Worm (Caenorhabditis elegans): ENCODE data around the gene T27A8.7.
"Not testable (repeated sequence)": the region's sequence is repeated elsewhere in the genome, so short reads cannot be mapped to it uniquely, and the experiment has no call there.

Gene T27A8.7

DNA sequence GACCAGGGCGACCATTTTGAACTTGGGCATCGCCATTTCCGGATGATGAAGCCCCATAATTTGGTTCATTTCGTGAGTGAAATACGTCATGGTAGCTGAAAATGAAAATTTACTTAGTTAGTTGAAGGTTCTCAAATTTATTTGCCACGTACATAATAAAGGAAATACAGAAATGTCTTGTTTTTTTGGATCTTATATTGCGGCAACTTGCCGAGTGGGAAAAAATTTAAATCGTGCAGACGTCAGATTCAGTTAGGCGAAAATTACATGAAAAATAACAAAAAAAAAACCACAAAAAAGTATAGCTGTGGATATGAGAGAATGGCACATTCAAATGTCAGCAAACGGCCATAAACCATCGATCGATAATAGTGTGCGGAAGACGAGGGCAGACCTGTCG lies 3.5 kb downstream of the T27A8.7 start, which contains the start of gene T27A8.2:
TSS of gene T27A8.2 (minus strand) at position 101 of the 400 bp plus-strand sequence.
- TF ChIP-seq nhr-21 (tag; optimal IDR thresholded peaks at IDR 0.05) (no peak), ztf-4 (tag; optimal IDR thresholded peaks at IDR 0.05) (no peak), nhr-6 (tag; optimal IDR thresholded peaks at IDR 0.05) (no peak), dmd-4 (tag; optimal IDR thresholded peaks at IDR 0.05) (no peak), mbf-1 (tag; optimal IDR thresholded peaks at IDR 0.05) (no peak)

DNA sequence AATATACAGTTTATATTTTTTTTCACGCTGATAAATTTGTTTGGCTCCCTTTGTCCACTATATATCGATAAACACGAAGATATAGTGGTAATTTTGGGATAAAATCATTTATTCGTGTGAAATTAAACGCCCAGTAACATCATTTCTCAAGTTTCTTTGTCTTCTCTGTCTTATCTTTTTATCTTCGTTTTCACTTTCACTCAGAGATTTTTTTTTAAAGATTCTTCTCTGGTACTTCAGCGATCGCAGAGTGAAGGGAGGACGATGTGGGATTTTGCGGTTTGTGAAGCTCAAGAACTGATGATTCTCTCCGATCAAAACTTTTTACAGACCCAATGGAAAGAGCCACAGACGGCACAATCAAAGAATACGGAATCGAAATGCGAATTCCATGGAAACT lies 7.0 kb downstream of the T27A8.7 start, which contains the start of gene T27A8.3:
TSS of gene T27A8.3 (plus strand) at position 301 of the 400 bp plus-strand sequence.
- TF ChIP-seq nhr-23, ztf-11, ceh-82 (tag; optimal IDR thresholded peaks at IDR 0.05): not testable (repeated sequence)

DNA sequence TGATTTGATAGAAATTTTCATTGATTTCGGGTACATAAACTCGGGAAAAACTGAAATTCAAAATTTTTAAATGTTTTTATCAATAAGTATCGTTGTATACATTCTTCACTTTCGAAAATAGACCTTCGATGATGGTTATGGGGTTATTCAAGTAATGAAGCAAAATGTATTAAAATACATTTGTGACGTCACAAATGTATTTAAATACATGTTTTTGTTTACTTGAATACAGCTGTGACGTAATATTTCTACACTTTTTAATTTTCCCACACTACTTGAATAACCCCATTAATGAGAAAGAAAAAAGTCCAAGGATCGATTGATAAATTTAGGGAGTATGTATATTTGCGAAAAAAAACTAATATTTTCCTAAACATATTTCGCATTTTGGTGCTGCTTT lies 12.6 kb downstream of the T27A8.7 start:
- TF ChIP-seq nhr-12 (tag; optimal IDR thresholded peaks at IDR 0.05) (no peak), nhr-129 (tag; optimal IDR thresholded peaks at IDR 0.05) (no peak), ceh-16 (tag; optimal IDR thresholded peaks at IDR 0.05) (no peak), ceh-82 (tag; optimal IDR thresholded peaks at IDR 0.05) (no peak), lin-13 (GFP tag; optimal IDR thresholded peaks at IDR 0.05) (no peak)

DNA sequence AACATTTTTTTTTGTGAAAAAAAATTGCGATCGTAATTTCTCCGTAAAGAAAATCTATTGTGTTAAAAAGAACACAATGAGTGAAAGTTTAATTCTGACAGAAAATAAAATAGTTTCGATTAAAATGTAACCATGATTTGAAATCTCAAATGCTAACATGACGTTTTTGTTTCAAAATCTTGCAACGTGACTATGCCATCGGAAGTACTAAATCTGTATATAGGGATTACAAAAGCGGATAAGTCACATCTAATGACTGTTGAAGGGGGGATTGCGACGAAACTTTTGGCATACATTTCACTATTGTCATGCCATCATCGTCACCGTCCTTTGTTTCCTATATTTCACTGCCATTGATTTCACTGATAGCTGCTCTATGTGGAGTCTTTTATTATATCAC lies 17.2 kb downstream of the T27A8.7 start, which contains the start of gene col-187:
TSS of gene col-187 (plus strand) at position 301 of the 400 bp plus-strand sequence.
- no peak for TF ChIP-seq blmp-1 (tag; optimal IDR thresholded peaks at IDR 0.05; ENCODE audit: insufficient read depth)
- TF ChIP-seq crh-2 (tag; optimal IDR thresholded peaks at IDR 0.05), result no peak
- TF ChIP-seq sma-3 (GFP tag; optimal IDR thresholded peaks at IDR 0.05), result no peak
- no peak for TF ChIP-seq nhr-129 (tag; optimal IDR thresholded peaks at IDR 0.05)
- no peak for TF ChIP-seq alr-1 (tag; optimal IDR thresholded peaks at IDR 0.05)
- no peak for TF ChIP-seq Y55F3AM.14 (GFP tag; optimal IDR thresholded peaks at IDR 0.05)
- no peak for TF ChIP-seq zag-1 (tag; optimal IDR thresholded peaks at IDR 0.05)
- no peak for TF ChIP-seq nhr-77 (tag; optimal IDR thresholded peaks at IDR 0.05)
- no peak for TF ChIP-seq ztf-4 (tag; optimal IDR thresholded peaks at IDR 0.05)
- no peak for TF ChIP-seq nhr-12 (tag; optimal IDR thresholded peaks at IDR 0.05)
- no peak for TF ChIP-seq egl-27 (tag; optimal IDR thresholded peaks at IDR 0.05)
- TF ChIP-seq ztf-1 (GFP tag; conservative IDR thresholded peaks at IDR 0.05), result no peak
- no peak for TF ChIP-seq elt-3 (tag; optimal IDR thresholded peaks at IDR 0.05)
- no peak for TF ChIP-seq lin-39 (tag; optimal IDR thresholded peaks at IDR 0.05)
- no peak for TF ChIP-seq unc-55 (GFP tag; optimal IDR thresholded peaks at IDR 0.05)
- no peak for TF ChIP-seq unc-62 (GFP tag; optimal IDR thresholded peaks at IDR 0.05)

- no peak for TF ChIP-seq lin-11 (tag; optimal IDR thresholded peaks at IDR 0.05)
- TF ChIP-seq fos-1 (tag; optimal IDR thresholded peaks at IDR 0.05), result no peak
- no peak for TF ChIP-seq nhr-237 (tag; optimal IDR thresholded peaks at IDR 0.05)
- no peak for TF ChIP-seq nhr-129 (tag; optimal IDR thresholded peaks at IDR 0.05)
- no peak for TF ChIP-seq ztf-11 (tag; optimal IDR thresholded peaks at IDR 0.05)
- TF ChIP-seq egl-27 (tag; optimal IDR thresholded peaks at IDR 0.05), result no peak
- TF ChIP-seq dmd-4 (tag; optimal IDR thresholded peaks at IDR 0.05), result no peak
- TF ChIP-seq C34F6.9 (tag; optimal IDR thresholded peaks at IDR 0.05), result no peak
- TF ChIP-seq nhr-10 (tag; optimal IDR thresholded peaks at IDR 0.05), result no peak
Observed at ce11 chrX:16076470-16076869, 21.1 kb downstream of the T27A8.7 start, which contains the start of gene C30F2.4. Gene C30F2.4 (minus strand): TSS chrX:16076570.

ce11 chrX:16078695-16079094 lies 23.4 kb downstream of the T27A8.7 start:
- TF ChIP-seq R02D3.7 (tag; optimal IDR thresholded peaks at IDR 0.05), result no peak
- no peak for TF ChIP-seq unc-62 (GFP tag; optimal IDR thresholded peaks at IDR 0.05)
- TF ChIP-seq ztf-11 (tag; optimal IDR thresholded peaks at IDR 0.05), result no peak
- no peak for TF ChIP-seq elt-3 (tag; optimal IDR thresholded peaks at IDR 0.05)
- no peak for TF ChIP-seq ztf-1 (GFP tag; conservative IDR thresholded peaks at IDR 0.05)
- no peak for TF ChIP-seq mdl-1 (tag; optimal IDR thresholded peaks at IDR 0.05)
